Worm (Caenorhabditis elegans) whole organism, young adult: Measurements from ENCODE around the gene nhr-159.

Experiments used
- C06A6.2 ChIP-seq: fragments of 200-800 bp; sonication (Bioruptor generic); conservative IDR thresholded peaks from 2 replicates; pipeline ENCODE4 v1.3.6; 2022; ENCODE audit warnings: missing genetic modification characterization, missing compliant biosample characterization
- D2030.7 ChIP-seq: fragments of 200-800 bp; sonication (Bioruptor generic); IDR thresholded peaks from 2 replicates; pipeline ENCODE4 v1.3.6; 2022; ENCODE audit warnings: missing genetic modification reagents, missing genetic modification characterization, missing compliant biosample characterization
- Y56A3A.18 ChIP-seq: fragments of 200-800 bp; sonication (Bioruptor generic); IDR thresholded peaks from 2 replicates; pipeline ENCODE4 v1.3.6; 2022; ENCODE audit warnings: missing genetic modification reagents, missing genetic modification characterization, missing compliant biosample characterization
- dpff-1 ChIP-seq: sonication (generic microtip); optimal IDR thresholded peaks from 2 replicates; lab custom pipeline; 2017; ENCODE audit warnings: mild to moderate bottlenecking, missing genetic modification characterization, missing compliant biosample characterization
- hrde-1 ChIP-seq: sonication (generic microtip); optimal IDR thresholded peaks from 2 replicates; lab custom pipeline; 2016; ENCODE audit warnings: missing genetic modification characterization, mild to moderate bottlenecking, missing compliant biosample characterization, moderate library complexity, missing genotype, missing genetic modification reagents, borderline replicate concordance
- let-526 ChIP-seq: fragments of 200-800 bp; sonication (Bioruptor generic); IDR thresholded peaks from 2 replicates; pipeline ENCODE4 v1.3.6; 2022; ENCODE audit warnings: missing genetic modification reagents, missing genetic modification characterization, missing compliant biosample characterization
- lin-54 ChIP-seq: fragments of 200-800 bp; sonication (Bioruptor generic); optimal IDR thresholded peaks from 2 replicates; lab custom pipeline; 2018; ENCODE audit warnings: mild to moderate bottlenecking, missing genetic modification characterization, missing compliant biosample characterization
- lir-1 ChIP-seq: fragments of 200-800 bp; sonication (Bioruptor generic); conservative IDR thresholded peaks from 2 replicates; pipeline ENCODE4 v1.3.6; 2022; ENCODE audit warnings: missing genetic modification reagents, missing genetic modification characterization, missing compliant biosample characterization
- lsy-27 ChIP-seq: sonication (generic microtip); optimal IDR thresholded peaks from 2 replicates; lab custom pipeline; 2017; ENCODE audit warnings: missing genetic modification characterization, mild to moderate bottlenecking, missing compliant biosample characterization, antibody characterized with exemption, missing genotype, borderline replicate concordance; ENCODE audit not compliant: insufficient read depth
- nfyb-1 ChIP-seq: fragments of 200-800 bp; sonication (Bioruptor generic); IDR thresholded peaks from 2 replicates; pipeline ENCODE4 v1.3.6; 2022; ENCODE audit warnings: missing genetic modification reagents, missing genetic modification characterization, missing compliant biosample characterization
- pha-4 ChIP-seq: fragments of 150-350 bp; sonication (generic microtip); optimal IDR thresholded peaks from 2 replicates; lab custom pipeline; 2014; ENCODE audit warnings: missing biosample characterization, missing genetic modification reagents, missing genetic modification characterization
- sptf-2 ChIP-seq: fragments of 200-800 bp; sonication (Bioruptor generic); optimal IDR thresholded peaks from 2 replicates; lab custom pipeline; 2018; ENCODE audit warnings: mild to moderate bottlenecking, missing genetic modification characterization, missing compliant biosample characterization
- tlf-1 ChIP-seq: fragments of 200-800 bp; sonication (Bioruptor generic); optimal IDR thresholded peaks from 2 replicates; lab custom pipeline; 2018; ENCODE audit warnings: mild to moderate bottlenecking, missing genetic modification characterization, missing compliant biosample characterization
- unc-62 ChIP-seq: fragments of 150-350 bp; optimal IDR thresholded peaks from 2 replicates; lab custom pipeline; 2014; ENCODE audit warnings: missing biosample characterization, missing genetic modification reagents, missing genetic modification characterization

DNA sequence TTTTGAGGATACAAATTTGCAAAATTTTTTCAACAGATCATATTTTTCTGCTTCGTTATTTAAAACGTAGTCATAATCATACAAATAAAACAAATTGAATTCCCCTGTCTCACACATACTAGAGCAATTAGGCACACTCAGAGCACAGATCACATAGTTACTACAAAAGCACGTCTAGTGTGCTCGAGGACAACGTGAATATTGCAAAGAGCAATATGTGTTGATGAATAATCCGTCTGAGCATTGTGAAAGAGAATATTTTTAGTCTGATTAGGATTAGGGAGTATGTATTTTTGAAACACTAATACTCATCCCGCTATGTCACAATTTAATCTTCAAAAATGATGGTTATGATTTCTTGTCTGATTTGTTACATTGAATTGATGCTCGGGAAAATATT is 881 bp downstream of the nhr-159 start:
- no peak for TF ChIP-seq pha-4
- TF ChIP-seq C06A6.2 (GFP tag; lab: Robert Waterston, UW): no peak
- TF ChIP-seq tlf-1 (GFP tag; lab: Kevin White, UChicago): no peak
- no peak for TF ChIP-seq sptf-2 (GFP tag; lab: Kevin White, UChicago)
- no peak for TF ChIP-seq hrde-1 (tag; lab: Kevin White, UChicago)
- TF ChIP-seq lir-1: no peak
- TF ChIP-seq lin-54 (GFP tag; lab: Kevin White, UChicago): no peak
- no peak for TF ChIP-seq dpff-1 (tag; lab: Kevin White, UChicago)
- no peak for TF ChIP-seq let-526 (GFP tag; lab: Robert Waterston, UW)
- TF ChIP-seq Y56A3A.18 (GFP tag; lab: Robert Waterston, UW): no peak
- TF ChIP-seq nfyb-1: no peak
- no peak for TF ChIP-seq unc-62 (GFP tag; lab: Kevin White, UChicago)
- no peak for TF ChIP-seq lsy-27 (tag; lab: Kevin White, UChicago)
- TF ChIP-seq D2030.7 (GFP tag; lab: Robert Waterston, UW): no peak
